Worm (Caenorhabditis elegans) whole organism, L2 larva: Measurements from ENCODE around the gene atg-3.
A peak's percentile ranks its signal among the peaks of the same experiment; 100 is the strongest.

Experiments used
- C34F6.9 ChIP-seq: fragments of 150-350 bp; optimal IDR thresholded peaks from 2 replicates; lab custom pipeline; 2014; ENCODE audit warnings: missing biosample characterization, missing genetic modification characterization
- F13H6.1 ChIP-seq: sonication (generic microtip); optimal IDR thresholded peaks from 2 replicates; lab custom pipeline; 2016; ENCODE audit warnings: missing genetic modification characterization, missing compliant biosample characterization
- R02D3.7 ChIP-seq: fragments of 150-350 bp; optimal IDR thresholded peaks from 2 replicates; lab custom pipeline; 2014; ENCODE audit warnings: missing biosample characterization, missing genetic modification characterization
- Y55F3AM.14 ChIP-seq: fragments of 200-800 bp; sonication (Bioruptor generic); optimal IDR thresholded peaks from 2 replicates; lab custom pipeline; 2018; ENCODE audit warnings: mild to moderate bottlenecking, missing genetic modification characterization, missing compliant biosample characterization
- ZK546.5 ChIP-seq: sonication (generic microtip); optimal IDR thresholded peaks from 2 replicates; lab custom pipeline; 2017; ENCODE audit warnings: missing biosample characterization, missing genetic modification characterization
- alr-1 ChIP-seq: fragments of 150-350 bp; optimal IDR thresholded peaks from 2 replicates; lab custom pipeline; 2014; ENCODE audit warnings: missing biosample characterization, missing genetic modification characterization
- aly-2 ChIP-seq: fragments of 150-350 bp; optimal IDR thresholded peaks from 2 replicates; lab custom pipeline; 2014; ENCODE audit warnings: missing biosample characterization, missing genetic modification characterization
- ama-1 ChIP-seq: fragments of 150-350 bp; optimal IDR thresholded peaks from 2 replicates; lab custom pipeline; 2018; ENCODE audit warnings: inconsistent platforms
- ceh-16 ChIP-seq: fragments of 150-350 bp; optimal IDR thresholded peaks from 2 replicates; lab custom pipeline; 2014; ENCODE audit warnings: missing biosample characterization, missing genetic modification characterization
- ceh-82 ChIP-seq: fragments of 150-350 bp; optimal IDR thresholded peaks from 2 replicates; lab custom pipeline; 2014; ENCODE audit warnings: missing biosample characterization, missing genetic modification characterization
- crh-2 ChIP-seq: sonication (generic microtip); optimal IDR thresholded peaks from 2 replicates; lab custom pipeline; 2017; ENCODE audit warnings: missing biosample characterization, missing genetic modification characterization
- dmd-4 ChIP-seq: sonication (generic microtip); optimal IDR thresholded peaks from 2 replicates; lab custom pipeline; 2017; ENCODE audit warnings: missing biosample characterization, missing genetic modification characterization
- egl-27 ChIP-seq: sonication (generic microtip); optimal IDR thresholded peaks from 3 replicates; lab custom pipeline; 2017; ENCODE audit warnings: missing biosample characterization, missing genetic modification reagents, missing genetic modification characterization
- elt-1 ChIP-seq: fragments of 150-350 bp; optimal IDR thresholded peaks from 2 replicates; lab custom pipeline; 2014; ENCODE audit warnings: missing biosample characterization, missing genetic modification characterization
- elt-3 ChIP-seq: sonication (generic microtip); optimal IDR thresholded peaks from 2 replicates; lab custom pipeline; 2017; ENCODE audit warnings: missing biosample characterization, missing genetic modification characterization
- gmeb-1 ChIP-seq: fragments of 150-350 bp; optimal IDR thresholded peaks from 2 replicates; lab custom pipeline; 2014; ENCODE audit warnings: missing biosample characterization, missing genetic modification characterization
- lin-11 ChIP-seq: fragments of 150-350 bp; sonication (generic microtip); optimal IDR thresholded peaks from 2 replicates; lab custom pipeline; 2014; ENCODE audit warnings: missing biosample characterization, missing genetic modification characterization, inconsistent platforms, mixed read lengths
- lin-13 ChIP-seq: fragments of 150-350 bp; optimal IDR thresholded peaks from 2 replicates; lab custom pipeline; 2014; ENCODE audit warnings: missing biosample characterization, missing genetic modification reagents, missing genetic modification characterization
- lin-39 ChIP-seq: fragments of 150-350 bp; optimal IDR thresholded peaks from 2 replicates; lab custom pipeline; 2014; ENCODE audit warnings: missing biosample characterization, missing genetic modification reagents, missing genetic modification characterization
- lsy-2 ChIP-seq, 2 experiments: fragments of 150-350 bp in 1 of 2; sonication (generic microtip) in 1 of 2; optimal IDR thresholded peaks; 2 replicates each; lab custom pipeline; 2014 to 2017; ENCODE audit warnings: missing biosample characterization in 2 of 2, missing genetic modification characterization in 2 of 2
- mab-5 ChIP-seq: fragments of 150-350 bp; optimal IDR thresholded peaks from 2 replicates; lab custom pipeline; 2014; ENCODE audit warnings: missing biosample characterization, missing genetic modification characterization
- mbf-1 ChIP-seq: sonication (generic microtip); optimal IDR thresholded peaks from 2 replicates; lab custom pipeline; 2017; ENCODE audit warnings: missing biosample characterization, missing genetic modification characterization
- mdl-1 ChIP-seq, 2 experiments: fragments of 150-350 bp in 1 of 2; sonication (generic microtip) in 1 of 2; optimal IDR thresholded peaks; 2 replicates each; lab custom pipeline; 2017; ENCODE audit warnings: missing biosample characterization in 2 of 2, missing genetic modification characterization in 2 of 2
- nhr-10 ChIP-seq: sonication (generic microtip); optimal IDR thresholded peaks from 2 replicates; lab custom pipeline; 2017; ENCODE audit warnings: missing biosample characterization, missing genetic modification characterization
- nhr-11 ChIP-seq: fragments of 150-350 bp; optimal IDR thresholded peaks from 2 replicates; lab custom pipeline; 2014; ENCODE audit warnings: missing biosample characterization, missing genetic modification characterization
- nhr-12 ChIP-seq: fragments of 150-350 bp; optimal IDR thresholded peaks from 2 replicates; lab custom pipeline; 2014; ENCODE audit warnings: missing biosample characterization, missing genetic modification characterization
- nhr-129 ChIP-seq: fragments of 150-350 bp; optimal IDR thresholded peaks from 2 replicates; lab custom pipeline; 2014; ENCODE audit warnings: missing biosample characterization, missing genetic modification characterization
- nhr-21 ChIP-seq: fragments of 150-350 bp; optimal IDR thresholded peaks from 2 replicates; lab custom pipeline; 2014; ENCODE audit warnings: missing biosample characterization, missing genetic modification characterization
- nhr-23 ChIP-seq: fragments of 150-350 bp; optimal IDR thresholded peaks from 2 replicates; lab custom pipeline; 2014; ENCODE audit warnings: missing biosample characterization, missing genetic modification reagents, missing genetic modification characterization
- nhr-237 ChIP-seq: fragments of 150-350 bp; optimal IDR thresholded peaks from 2 replicates; lab custom pipeline; 2014; ENCODE audit warnings: missing biosample characterization, missing genetic modification characterization
- nhr-25 ChIP-seq: fragments of 150-350 bp; sonication (generic microtip); optimal IDR thresholded peaks from 3 replicates; lab custom pipeline; 2014; ENCODE audit warnings: missing biosample characterization, missing genetic modification characterization
- nhr-6 ChIP-seq: fragments of 150-350 bp; optimal IDR thresholded peaks from 2 replicates; lab custom pipeline; 2014; ENCODE audit warnings: missing biosample characterization, missing genetic modification characterization
- nhr-77 ChIP-seq: fragments of 150-350 bp; optimal IDR thresholded peaks from 2 replicates; lab custom pipeline; 2014; ENCODE audit warnings: missing biosample characterization, missing genetic modification characterization
- peb-1 ChIP-seq: fragments of 150-350 bp; optimal IDR thresholded peaks from 2 replicates; lab custom pipeline; 2014; ENCODE audit warnings: missing biosample characterization, missing genetic modification characterization
- sem-4 ChIP-seq: fragments of 150-350 bp; optimal IDR thresholded peaks from 2 replicates; lab custom pipeline; 2014; ENCODE audit warnings: missing biosample characterization, missing genetic modification reagents, missing genetic modification characterization
- skn-1 ChIP-seq: sonication (generic microtip); optimal IDR thresholded peaks from 2 replicates; lab custom pipeline; 2017; ENCODE audit warnings: missing biosample characterization, missing genetic modification characterization
- sma-3 ChIP-seq: sonication (generic microtip); optimal IDR thresholded peaks from 2 replicates; lab custom pipeline; 2016; ENCODE audit warnings: missing genetic modification reagents, missing genetic modification characterization, missing compliant biosample characterization
- sma-9 ChIP-seq, 2 experiments: fragments of 150-350 bp in 1 of 2; sonication (generic microtip) in 1 of 2; optimal IDR thresholded peaks; 2 replicates each; lab custom pipeline; 2014 to 2016; ENCODE audit warnings: missing genetic modification characterization in 2 of 2, mild to moderate bottlenecking in 1 of 2, missing biosample characterization in 1 of 2, missing compliant biosample characterization in 1 of 2, missing genetic modification reagents in 1 of 2, moderate library complexity in 1 of 2
- snpc-4 ChIP-seq: fragments of 150-350 bp; optimal IDR thresholded peaks from 2 replicates; lab custom pipeline; 2014; ENCODE audit warnings: missing biosample characterization, missing genetic modification characterization
- unc-39 ChIP-seq: fragments of 150-350 bp; optimal IDR thresholded peaks from 2 replicates; lab custom pipeline; 2014; ENCODE audit warnings: missing biosample characterization, missing genetic modification characterization
- unc-55 ChIP-seq: fragments of 150-350 bp; sonication (generic microtip); optimal IDR thresholded peaks from 3 replicates; lab custom pipeline; 2014; ENCODE audit warnings: missing biosample characterization, missing genetic modification reagents, missing genetic modification characterization
- unc-62 ChIP-seq: fragments of 150-350 bp; optimal IDR thresholded peaks from 2 replicates; lab custom pipeline; 2014; ENCODE audit warnings: missing biosample characterization, missing genetic modification reagents, missing genetic modification characterization
- zag-1 ChIP-seq: fragments of 150-350 bp; optimal IDR thresholded peaks from 2 replicates; lab custom pipeline; 2014; ENCODE audit warnings: missing biosample characterization, missing genetic modification characterization
- ztf-1 ChIP-seq: fragments of 200-800 bp; sonication (Bioruptor generic); conservative IDR thresholded peaks from 2 replicates; pipeline ENCODE4 v1.3.6; 2022; ENCODE audit warnings: missing genetic modification characterization, missing compliant biosample characterization
- ztf-11 ChIP-seq: sonication (generic microtip); optimal IDR thresholded peaks from 2 replicates; lab custom pipeline; 2017; ENCODE audit warnings: missing biosample characterization, missing genetic modification characterization
- ztf-4 ChIP-seq: fragments of 150-350 bp; optimal IDR thresholded peaks from 2 replicates; lab custom pipeline; 2014; ENCODE audit warnings: missing biosample characterization, missing genetic modification characterization

atg-3 gene

DNA sequence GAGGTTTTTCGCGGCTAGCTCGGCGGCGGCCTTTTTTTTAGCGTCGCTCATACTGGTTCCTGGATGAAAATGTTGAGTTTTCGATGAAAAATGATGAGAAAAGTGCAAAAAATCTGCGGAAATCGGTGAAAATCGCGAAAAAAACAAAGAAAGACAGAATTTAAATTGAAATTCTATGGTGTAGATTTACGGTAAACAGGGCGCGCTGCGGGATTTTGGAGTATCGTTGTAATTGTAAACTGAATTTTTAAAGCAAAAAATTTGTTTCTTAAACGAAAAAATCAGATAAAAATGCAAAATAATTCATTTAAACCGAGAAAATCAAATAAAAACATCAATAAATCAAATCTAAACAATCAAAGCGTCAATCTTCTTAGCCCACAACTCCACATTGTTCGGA is 44.4 kb downstream of the atg-3 start, which contains the start of gene dcap-1:
Gene dcap-1 (minus strand): TSS at position 59 of the 400 bp plus-strand sequence.
- TF ChIP-seq lsy-2 (tag; optimal IDR thresholded peaks at IDR 0.05; lab: Kevin White, UChicago) = peak; percentile 24 to 55
- peak; percentile 93 for TF ChIP-seq R02D3.7 (tag; lab: Kevin White, UChicago)
- peak; percentile 22 for TF ChIP-seq C34F6.9 (tag; lab: Kevin White, UChicago)
- TF ChIP-seq gmeb-1 (tag; lab: Kevin White, UChicago) = peak; percentile 4
- no peak for TF ChIP-seq aly-2
- peak; percentile 18 for TF ChIP-seq crh-2 (tag; lab: Kevin White, UChicago)
- no peak for TF ChIP-seq ceh-82 (tag; lab: Kevin White, UChicago)
- no peak for TF ChIP-seq unc-62 (GFP tag; lab: Kevin White, UChicago)
- peak; percentile 13 for TF ChIP-seq nhr-129 (tag; lab: Kevin White, UChicago)
- TF ChIP-seq zag-1 = no peak
- TF ChIP-seq nhr-237 (tag; lab: Kevin White, UChicago) = no peak
- TF ChIP-seq unc-55 (GFP tag; lab: Kevin White, UChicago) = peak; percentile 51

DNA sequence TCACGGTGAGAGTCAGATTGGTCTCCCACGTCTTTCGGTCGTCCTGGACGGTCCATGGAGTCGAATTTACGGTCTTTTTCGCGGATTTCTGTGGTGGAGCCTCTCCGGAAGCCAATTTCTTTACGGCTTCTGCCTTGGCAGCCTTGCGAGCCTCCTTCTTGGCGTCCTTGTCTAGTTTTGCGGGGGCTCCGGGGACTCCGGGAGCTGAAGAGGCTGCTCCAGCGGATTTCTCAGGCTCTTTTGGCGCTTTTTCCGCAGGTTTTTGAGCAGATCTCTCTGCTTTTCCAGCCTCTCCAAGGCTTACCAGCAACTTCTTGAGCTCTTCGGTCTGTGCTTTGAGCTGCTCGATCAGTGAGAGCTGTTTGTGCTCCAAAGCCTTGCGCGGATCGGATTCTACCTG is 45.4 kb downstream of the atg-3 start:
- TF ChIP-seq nhr-129 (tag; lab: Kevin White, UChicago) (no peak), skn-1 (tag; lab: Kevin White, UChicago) (no peak), nhr-23 (tag; lab: Kevin White, UChicago) (no peak), ZK546.5 (tag; lab: Kevin White, UChicago) (no peak), sma-9 (GFP tag; optimal IDR thresholded peaks at IDR 0.05; lab: Kevin White, UChicago) (no peak), sma-9 (tag; optimal IDR thresholded peaks at IDR 0.05; lab: Kevin White, UChicago) (no peak), egl-27 (tag; lab: Kevin White, UChicago) (no peak), nhr-77 (no peak), nhr-10 (no peak), dmd-4 (no peak), ceh-82 (tag; lab: Kevin White, UChicago) (no peak), snpc-4 (tag; lab: Kevin White, UChicago) (no peak), mbf-1 (tag; lab: Kevin White, UChicago) (no peak), nhr-11 (tag; lab: Kevin White, UChicago) (no peak), ztf-4 (no peak), Y55F3AM.14 (GFP tag; lab: Kevin White, UChicago) (no peak)
- TF ChIP-seq, all 48 proteins: peak for 0

DNA sequence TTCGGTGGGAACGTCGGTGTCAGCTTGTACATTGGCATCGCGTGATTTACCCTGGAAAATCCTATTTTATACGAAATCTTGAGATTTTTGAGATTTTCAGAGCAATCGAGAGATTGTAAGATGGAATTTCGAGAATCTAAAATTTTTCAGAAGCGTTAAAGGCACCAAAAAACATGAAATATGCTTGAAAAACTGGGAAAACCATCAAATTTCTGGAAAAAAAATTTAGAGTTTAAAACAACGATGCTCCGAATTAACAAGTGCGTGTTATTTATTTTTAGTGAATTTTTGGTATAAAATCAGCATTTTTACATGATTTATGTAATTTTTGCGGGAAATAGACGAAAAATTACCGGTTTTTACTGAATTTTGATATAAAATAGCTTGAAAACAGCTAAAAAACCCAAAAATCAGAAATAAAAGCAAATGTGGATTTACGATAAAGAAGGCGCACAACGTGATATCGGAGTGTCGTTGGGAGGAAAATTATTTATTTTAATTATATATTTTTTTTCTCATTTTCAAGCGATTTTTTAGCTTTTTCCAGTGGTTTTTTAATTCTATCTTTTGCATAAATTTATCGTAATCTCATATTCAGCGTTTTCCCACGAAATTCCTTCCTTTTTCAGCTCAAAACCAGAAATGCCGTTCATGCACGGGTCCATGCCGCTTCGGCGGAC is 46.1 kb downstream of the atg-3 start, which contains the start of the genes Y55F3AM.13 and mrps-25:
Gene Y55F3AM.13 (minus strand): TSS at position 51 of the 680 bp plus-strand sequence.
Gene mrps-25 (plus strand): TSS at position 630 of the 680 bp plus-strand sequence.
- TF ChIP-seq aly-2 = no peak
- TF ChIP-seq skn-1 (tag; lab: Kevin White, UChicago) = no peak
- no peak for TF ChIP-seq nhr-129 (tag; lab: Kevin White, UChicago)
- no peak for TF ChIP-seq egl-27 (tag; lab: Kevin White, UChicago)
- peak; percentile 63 for TF ChIP-seq gmeb-1 (tag; lab: Kevin White, UChicago)
- no peak for TF ChIP-seq nhr-23 (tag; lab: Kevin White, UChicago)
- no peak for TF ChIP-seq zag-1
- no peak for TF ChIP-seq peb-1 (tag; lab: Kevin White, UChicago)
- TF ChIP-seq crh-2 (tag; lab: Kevin White, UChicago) = peak; percentile 26
- no peak for TF ChIP-seq ztf-1
- no peak for TF ChIP-seq unc-39 (tag; lab: Kevin White, UChicago)
- TF ChIP-seq sem-4 (tag; lab: Kevin White, UChicago) = no peak
- TF ChIP-seq nhr-6 (tag; lab: Kevin White, UChicago) = no peak
- TF ChIP-seq elt-3 = no peak
- no peak for TF ChIP-seq ceh-16 (tag; lab: Kevin White, UChicago)
- TF ChIP-seq snpc-4 (tag; lab: Kevin White, UChicago) = no peak
- TF ChIP-seq lin-39 (tag; lab: Kevin White, UChicago) = no peak
- no peak for TF ChIP-seq lin-11 (tag; lab: Kevin White, UChicago)
- TF ChIP-seq nhr-12 (tag; lab: Kevin White, UChicago) = no peak
- peak; percentile 9 to 75 for TF ChIP-seq lsy-2 (tag; optimal IDR thresholded peaks at IDR 0.05; lab: Kevin White, UChicago)
- no peak for TF ChIP-seq mdl-1 (tag; optimal IDR thresholded peaks at IDR 0.05; lab: Kevin White, UChicago)
- peak; percentile 48 for TF ChIP-seq nhr-25 (tag; lab: Kevin White, UChicago)
- no peak for TF ChIP-seq nhr-10
- no peak for TF ChIP-seq nhr-237 (tag; lab: Kevin White, UChicago)
- TF ChIP-seq sma-3 (GFP tag; lab: Kevin White, UChicago) = peak; percentile 48
- no peak for TF ChIP-seq dmd-4
- peak; percentile 5 for TF ChIP-seq lin-13
- TF ChIP-seq elt-1 (tag; lab: Kevin White, UChicago) = no peak
- TF ChIP-seq F13H6.1 (tag; lab: Kevin White, UChicago) = no peak
- TF ChIP-seq nhr-21 = no peak
- no peak for TF ChIP-seq ama-1 (lab: Kevin White, UChicago)
- peak; percentile 68 for TF ChIP-seq unc-55 (GFP tag; lab: Kevin White, UChicago)
- no peak for TF ChIP-seq alr-1 (tag; lab: Kevin White, UChicago)
- TF ChIP-seq ceh-82 (tag; lab: Kevin White, UChicago) = no peak
- no peak for TF ChIP-seq Y55F3AM.14 (GFP tag; lab: Kevin White, UChicago)
- peak; percentile 45 for TF ChIP-seq C34F6.9 (tag; lab: Kevin White, UChicago)
- TF ChIP-seq unc-62 (GFP tag; lab: Kevin White, UChicago) = no peak
- TF ChIP-seq ztf-11 (tag; lab: Kevin White, UChicago) = no peak
- no peak for TF ChIP-seq ZK546.5 (tag; lab: Kevin White, UChicago)
- TF ChIP-seq mab-5 (tag; lab: Kevin White, UChicago) = no peak
- TF ChIP-seq ztf-4 = no peak
